Worm (Caenorhabditis elegans): Measurements from ENCODE around the gene str-90.

DNA sequence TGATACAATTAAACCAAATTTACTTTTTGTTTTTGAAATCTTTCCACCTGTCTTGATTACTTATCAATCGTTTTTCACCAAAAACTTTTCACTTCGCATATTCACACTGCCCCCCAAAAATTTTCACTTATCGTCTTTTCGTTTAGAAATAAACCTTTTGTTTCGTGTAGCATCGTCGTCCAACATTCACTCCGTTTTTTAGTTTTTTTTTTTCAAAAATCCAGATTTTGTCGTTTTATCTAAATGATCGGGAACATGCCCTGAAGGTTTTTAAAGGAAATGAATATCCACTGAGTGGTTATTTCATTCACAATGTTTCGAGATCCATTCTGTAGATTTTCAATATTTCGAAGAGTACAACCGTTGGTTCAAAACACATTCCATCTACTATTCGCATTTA is 14.9 kb downstream of the str-90 start, which contains the start of gene D1014.7:
- no peak for TF ChIP-seq unc-62 (GFP tag; optimal IDR thresholded peaks at IDR 0.05)
- TF ChIP-seq F49E8.2 (tag; optimal IDR thresholded peaks at IDR 0.05; ENCODE audit: insufficient read depth): no peak
- TF ChIP-seq pha-4 (tag; optimal IDR thresholded peaks at IDR 0.05): no peak
- no peak for TF ChIP-seq fkh-3 (tag; optimal IDR thresholded peaks at IDR 0.05)
- TF ChIP-seq cebp-1 (GFP tag; IDR thresholded peaks at IDR 0.05): no peak
- no peak for TF ChIP-seq cebp-1 (tag; optimal IDR thresholded peaks at IDR 0.05)
- no peak for TF ChIP-seq snpc-4 (GFP tag; optimal IDR thresholded peaks at IDR 0.05)
- no peak for TF ChIP-seq snpc-4 (tag; optimal IDR thresholded peaks at IDR 0.05)
